Fruit fly (Drosophila melanogaster) whole organism, pupa: ENCODE data around the gene CG43249.

ENCODE experiments used
- CG10348 ChIP-seq: fragments of 200-800 bp; sonication (Bioruptor generic); IDR thresholded peaks from 2 replicates; pipeline ENCODE4 v1.3.6; 2022; ENCODE audit warnings: missing biosample characterization, missing genetic modification characterization
- CG12605 ChIP-seq: fragments of 200-800 bp; sonication (Bioruptor generic); IDR thresholded peaks from 2 replicates; pipeline ENCODE4 v1.3.6; 2022; ENCODE audit warnings: missing biosample characterization, missing genetic modification characterization
- CG13204 ChIP-seq: fragments of 200-800 bp; sonication (Bioruptor generic); optimal IDR thresholded peaks from 2 replicates; lab custom pipeline; 2018; ENCODE audit warnings: missing biosample characterization, mild to moderate bottlenecking, missing genetic modification characterization, moderate library complexity
- CG14655 ChIP-seq: fragments of 200-800 bp; sonication (Bioruptor generic); optimal IDR thresholded peaks from 3 replicates; lab custom pipeline; 2017; ENCODE audit warnings: mild to moderate bottlenecking, missing biosample characterization, missing genetic modification reagents, missing genetic modification characterization
- CG15710 ChIP-seq: fragments of 200-800 bp; sonication (Bioruptor generic); optimal IDR thresholded peaks from 2 replicates; lab custom pipeline; 2018; ENCODE audit warnings: missing biosample characterization, mild to moderate bottlenecking, missing genetic modification characterization, moderate library complexity
- CG17806 ChIP-seq: fragments of 200-800 bp; sonication (Bioruptor generic); optimal IDR thresholded peaks from 2 replicates; lab custom pipeline; 2018; ENCODE audit warnings: missing biosample characterization, mild to moderate bottlenecking, missing genetic modification characterization, moderate library complexity
- CG32121 ChIP-seq: fragments of 200-800 bp; sonication (Bioruptor generic); IDR thresholded peaks from 2 replicates; pipeline ENCODE4 v1.3.6; 2022; ENCODE audit warnings: missing biosample characterization, missing genetic modification characterization
- CG34367 ChIP-seq: fragments of 200-800 bp; sonication (Bioruptor generic); optimal IDR thresholded peaks from 2 replicates; lab custom pipeline; 2018; ENCODE audit warnings: missing biosample characterization, mild to moderate bottlenecking, missing genetic modification characterization
- CG4496 ChIP-seq: fragments of 200-800 bp; sonication (Bioruptor generic); IDR thresholded peaks from 3 replicates; pipeline ENCODE4 v1.3.6; 2022; ENCODE audit warnings: missing biosample characterization, missing genetic modification characterization
- CG8159 ChIP-seq: fragments of 200-800 bp; sonication (Bioruptor generic); optimal IDR thresholded peaks from 3 replicates; lab custom pipeline; 2018; ENCODE audit warnings: missing biosample characterization, mild to moderate bottlenecking, missing genetic modification characterization, moderate library complexity
- CG8301 ChIP-seq: fragments of 200-800 bp; sonication (Bioruptor generic); optimal IDR thresholded peaks from 2 replicates; lab custom pipeline; 2018; ENCODE audit warnings: missing biosample characterization, mild to moderate bottlenecking, missing genetic modification characterization
- CG9948 ChIP-seq: fragments of 200-800 bp; sonication (Bioruptor generic); optimal IDR thresholded peaks from 2 replicates; lab custom pipeline; 2018; ENCODE audit warnings: missing biosample characterization, mild to moderate bottlenecking, missing genetic modification characterization, moderate library complexity
- D1 ChIP-seq: fragments of 200-800 bp; sonication (Bioruptor generic); optimal IDR thresholded peaks from 2 replicates; lab custom pipeline; 2018; ENCODE audit warnings: missing biosample characterization, mild to moderate bottlenecking, missing genetic modification characterization, moderate library complexity
- EcR ChIP-seq: fragments of 200-800 bp; sonication (Bioruptor generic); optimal IDR thresholded peaks from 3 replicates; lab custom pipeline; 2019; ENCODE audit warnings: missing biosample characterization, missing genetic modification characterization, mild to moderate bottlenecking, moderate library complexity, missing genetic modification reagents
- Ets98B ChIP-seq: fragments of 200-800 bp; sonication (Bioruptor generic); IDR thresholded peaks from 2 replicates; pipeline ENCODE4 v1.3.6; 2022; ENCODE audit warnings: missing biosample characterization, missing genetic modification characterization
- Pif1A ChIP-seq: fragments of 200-800 bp; sonication (Bioruptor generic); optimal IDR thresholded peaks from 3 replicates; lab custom pipeline; 2016; ENCODE audit warnings: missing biosample characterization, missing genetic modification characterization
- Pif1B ChIP-seq: fragments of 200-800 bp; sonication (Bioruptor generic); optimal IDR thresholded peaks from 3 replicates; lab custom pipeline; 2016; ENCODE audit warnings: missing biosample characterization, missing genetic modification characterization
- Snoo ChIP-seq: fragments of 200-800 bp; sonication (Bioruptor generic); optimal IDR thresholded peaks from 3 replicates; lab custom pipeline; 2017; ENCODE audit warnings: missing biosample characterization, mild to moderate bottlenecking, missing genetic modification characterization, inconsistent platforms
- fd96Ca ChIP-seq: fragments of 200-800 bp; sonication (Bioruptor generic); IDR thresholded peaks from 3 replicates; pipeline ENCODE4 v1.3.6; 2022; ENCODE audit warnings: missing biosample characterization, missing genetic modification characterization
- gl ChIP-seq: fragments of 200-800 bp; sonication (Bioruptor generic); optimal IDR thresholded peaks from 2 replicates; lab custom pipeline; 2018; ENCODE audit warnings: missing biosample characterization, mild to moderate bottlenecking, missing genetic modification characterization
- rn ChIP-seq: fragments of 200-800 bp; sonication (Bioruptor generic); IDR thresholded peaks from 2 replicates; pipeline ENCODE4 v1.3.6; 2022; ENCODE audit warnings: missing biosample characterization, missing genetic modification characterization

The CG43249 gene

dm6 chr3L:16328207-16328891, 24.3 kb downstream of the CG43249 start, which contains the start of gene CG13058:
Gene CG13058, plus strand, starts transcription at chr3L:16328841.
- no peak for TF ChIP-seq rn (GFP tag; lab: Robert Waterston, UW)
- TF ChIP-seq D1 (tag; lab: Kevin White, UChicago): no peak
- TF ChIP-seq CG8301 (tag; lab: Kevin White, UChicago): peak; percentile 66
- TF ChIP-seq CG15710 (tag; lab: Kevin White, UChicago): peak; percentile 69
- TF ChIP-seq EcR (GFP tag; lab: Kevin White, UChicago): peak; percentile 1
- TF ChIP-seq Snoo (tag; lab: Kevin White, UChicago): no peak
- no peak for TF ChIP-seq Pif1B
- TF ChIP-seq CG13204 (GFP tag; lab: Kevin White, UChicago): no peak
- TF ChIP-seq CG9948 (tag; lab: Kevin White, UChicago): peak; percentile 55
- peak; percentile 23 for TF ChIP-seq Ets98B (GFP tag; lab: Robert Waterston, UW)
- TF ChIP-seq gl (tag; lab: Kevin White, UChicago): no peak
- peak; percentile 7 for TF ChIP-seq Pif1A (GFP tag; lab: Kevin White, UChicago)
- TF ChIP-seq CG14655: peak; percentile 68
- no peak for TF ChIP-seq CG12605 (GFP tag; lab: Robert Waterston, UW)
- TF ChIP-seq CG32121 (GFP tag; lab: Robert Waterston, UW): peak; percentile 63
- 0 out of 3 replicates have a peak, but pooled peaks have one; percentile 20 for TF ChIP-seq fd96Ca (GFP tag; lab: Robert Waterston, UW)
- peak; percentile 38 for TF ChIP-seq CG17806
- TF ChIP-seq CG4496 (GFP tag; lab: Robert Waterston, UW): peak; percentile 22; the same call in 1 of the 3 replicates
- peak; percentile 70 for TF ChIP-seq CG8159 (tag; lab: Kevin White, UChicago)
- TF ChIP-seq CG10348 (GFP tag; lab: Robert Waterston, UW): peak; percentile 81
- TF ChIP-seq CG34367 (tag; lab: Kevin White, UChicago): peak; percentile 65

- TF ChIP-seq Ets98B (GFP tag; lab: Robert Waterston, UW) (no peak), CG15710 (tag; lab: Kevin White, UChicago) (no peak), fd96Ca (GFP tag; lab: Robert Waterston, UW) (no peak), CG10348 (GFP tag; lab: Robert Waterston, UW) (no peak), Pif1A (GFP tag; lab: Kevin White, UChicago) (no peak)
Measured at dm6 chr3L:16329495-16329894, 25.4 kb downstream of the CG43249 start, which contains the start of gene CG33061. Gene CG33061, plus strand, starts transcription at chr3L:16329795.

dm6 chr3L:16330740-16331139, 26.7 kb downstream of the CG43249 start, which contains the start of gene CG33060:
Gene CG33060, plus strand, starts transcription at chr3L:16331040.
- no peak for TF ChIP-seq EcR (GFP tag; lab: Kevin White, UChicago)
- TF ChIP-seq gl (tag; lab: Kevin White, UChicago): no peak
- no peak for TF ChIP-seq CG4496 (GFP tag; lab: Robert Waterston, UW)
- TF ChIP-seq rn (GFP tag; lab: Robert Waterston, UW): no peak
- no peak for TF ChIP-seq fd96Ca (GFP tag; lab: Robert Waterston, UW)
- no peak for TF ChIP-seq CG17806
- no peak for TF ChIP-seq CG8301 (tag; lab: Kevin White, UChicago)
- TF ChIP-seq CG10348 (GFP tag; lab: Robert Waterston, UW): no peak
- TF ChIP-seq CG32121 (GFP tag; lab: Robert Waterston, UW): no peak
- no peak for TF ChIP-seq CG13204 (GFP tag; lab: Kevin White, UChicago)
- TF ChIP-seq CG15710 (tag; lab: Kevin White, UChicago): no peak
- no peak for TF ChIP-seq Pif1A (GFP tag; lab: Kevin White, UChicago)
- TF ChIP-seq CG14655: no peak
- TF ChIP-seq CG34367 (tag; lab: Kevin White, UChicago): no peak
- TF ChIP-seq, all 21 proteins: peak for 0

DNA sequence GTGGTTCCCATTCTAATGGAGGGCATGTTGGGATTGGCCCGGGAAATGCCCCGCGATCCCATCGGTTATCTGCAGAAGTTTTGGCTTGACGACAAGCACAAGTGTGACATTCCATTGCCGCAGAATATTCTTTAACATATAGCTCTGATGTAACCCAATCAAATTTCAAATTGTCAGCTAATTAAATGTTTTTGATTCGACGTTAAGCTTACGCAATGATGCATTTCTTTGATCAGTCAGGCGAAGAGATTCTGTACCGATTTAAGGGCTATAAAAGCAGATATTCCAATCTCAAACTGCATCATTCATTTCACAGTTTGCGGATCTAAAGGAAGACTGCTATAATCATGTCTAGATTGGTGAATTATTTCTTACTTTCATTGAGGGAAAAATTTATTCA, 27.6 kb downstream of the CG43249 start, which contains the start of gene retinin:
Gene retinin, plus strand, starts transcription at position 301 of the 400 bp plus-strand sequence.
- TF ChIP-seq fd96Ca (GFP tag; lab: Robert Waterston, UW): no peak
- TF ChIP-seq CG8301 (tag; lab: Kevin White, UChicago): no peak
- TF ChIP-seq CG14655: no peak
- no peak for TF ChIP-seq Pif1A (GFP tag; lab: Kevin White, UChicago)
- no peak for TF ChIP-seq Ets98B (GFP tag; lab: Robert Waterston, UW)

- no peak for TF ChIP-seq CG4496 (GFP tag; lab: Robert Waterston, UW)
- no peak for TF ChIP-seq CG32121 (GFP tag; lab: Robert Waterston, UW)
- no peak for TF ChIP-seq rn (GFP tag; lab: Robert Waterston, UW)
- TF ChIP-seq CG13204 (GFP tag; lab: Kevin White, UChicago): no peak
- TF ChIP-seq CG10348 (GFP tag; lab: Robert Waterston, UW): no peak
- no peak for TF ChIP-seq CG9948 (tag; lab: Kevin White, UChicago)
- TF ChIP-seq CG12605 (GFP tag; lab: Robert Waterston, UW): no peak
- TF ChIP-seq EcR (GFP tag; lab: Kevin White, UChicago): no peak
- TF ChIP-seq CG8301 (tag; lab: Kevin White, UChicago): no peak
- TF ChIP-seq Ets98B (GFP tag; lab: Robert Waterston, UW): no peak
- TF ChIP-seq CG34367 (tag; lab: Kevin White, UChicago): no peak
- TF ChIP-seq Pif1B: no peak
- TF ChIP-seq CG8159 (tag; lab: Kevin White, UChicago): no peak
Measured at dm6 chr3L:16333013-16333412, 28.9 kb downstream of the CG43249 start, which contains the start of gene CG13056. Gene CG13056, plus strand, starts transcription at chr3L:16333313.
